Worm (Caenorhabditis elegans): ENCODE data around the gene cpna-1.

The cpna-1 gene

DNA sequence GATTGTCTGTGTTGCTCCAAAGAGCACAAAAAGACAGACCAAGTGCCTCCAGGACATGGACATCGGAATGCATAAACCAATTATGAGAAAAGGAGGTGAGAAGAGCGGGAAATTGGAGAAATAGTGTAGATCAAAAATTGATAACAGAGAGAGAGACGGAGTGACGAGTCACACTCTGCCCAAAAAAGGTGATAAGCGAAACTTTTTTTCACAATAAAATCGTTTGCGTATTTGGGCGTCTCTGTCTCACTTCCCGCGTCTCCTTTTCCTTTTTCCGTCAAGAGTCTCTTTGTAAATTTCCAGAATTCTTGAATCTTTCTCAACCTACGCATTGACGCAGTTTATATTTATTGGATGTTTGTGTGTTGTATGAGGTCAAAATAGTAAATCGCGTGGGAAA is 7.7 kb downstream of the cpna-1 start, which contains the start of gene mth-2 (continued):
- TF ChIP-seq lin-26 (GFP tag; IDR thresholded peaks at IDR 0.05), result no peak
- TF ChIP-seq nhr-80 (tag; optimal IDR thresholded peaks at IDR 0.05), result peak; percentile 94
- no peak for TF ChIP-seq ceh-27 (GFP tag; optimal IDR thresholded peaks at IDR 0.05)

DNA sequence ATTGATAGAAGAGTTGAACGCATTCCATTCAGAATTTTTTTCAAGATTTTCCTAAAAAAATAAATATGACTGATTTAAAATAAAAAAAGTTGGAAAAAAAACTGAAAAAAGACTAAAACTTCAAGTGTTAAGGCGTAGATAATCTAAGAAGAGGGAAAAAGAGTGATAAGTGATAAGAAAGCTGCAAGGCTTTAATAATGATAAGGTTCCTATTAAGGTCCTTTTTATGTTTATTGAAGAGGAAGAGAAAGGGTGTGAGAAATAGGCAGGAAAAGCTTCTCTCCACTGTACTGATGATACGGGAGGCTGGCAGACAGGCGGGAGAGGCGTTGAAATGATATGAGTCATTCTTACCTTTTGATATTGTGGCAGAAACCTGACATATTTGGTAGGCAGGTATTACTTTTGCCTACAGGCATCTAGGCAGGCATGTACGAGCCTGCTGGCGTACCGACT is 17.3 kb downstream of the cpna-1 start, which contains the start of gene mth-1:
mth-1 (minus strand) TSS at position 51 of the 456 bp plus-strand sequence.
- TF ChIP-seq nhr-80 (tag; optimal IDR thresholded peaks at IDR 0.05) (peak; percentile 46), hlh-26 (GFP tag; conservative IDR thresholded peaks at IDR 0.05) (no peak)

DNA sequence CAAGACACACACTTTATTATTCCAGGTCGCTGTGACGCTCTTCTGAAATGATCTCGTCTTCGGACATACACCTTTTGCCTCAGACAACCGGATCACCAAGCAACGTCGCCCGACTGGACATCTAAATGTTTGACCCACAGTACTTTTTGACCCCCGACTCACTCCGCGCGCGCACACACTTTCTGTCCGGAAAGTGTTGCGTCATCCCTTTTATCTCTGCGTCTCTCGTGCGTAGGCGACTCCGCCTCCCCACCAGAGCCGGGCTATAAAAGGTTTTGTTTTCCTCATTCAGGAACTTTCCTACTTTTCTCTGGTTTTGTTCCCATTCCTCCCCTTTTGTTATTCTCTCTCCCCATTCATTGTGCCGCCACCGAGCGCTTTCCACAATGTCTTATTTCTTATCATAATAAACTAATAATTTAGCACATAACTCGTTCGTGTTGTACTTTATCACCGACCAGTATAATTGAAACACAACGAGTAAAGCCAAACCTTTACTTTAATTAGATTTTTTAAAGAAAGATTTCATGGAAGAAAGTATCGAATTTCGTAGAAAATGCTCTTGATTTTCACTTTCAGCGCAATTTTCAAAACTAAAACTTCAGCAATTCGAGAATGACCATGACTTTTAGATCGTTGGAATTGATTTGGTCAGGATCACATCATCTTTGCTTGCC is 22.7 kb downstream of the cpna-1 start, which contains the start of gene F31D5.6:
F31D5.6 (plus strand) TSS at position 627 of the 677 bp plus-strand sequence.
- TF ChIP-seq let-526 (GFP tag; IDR thresholded peaks at IDR 0.05), result 0 out of 2 replicates have a peak, but pooled peaks have one; percentile 22
- peak; percentile 40; the same call in 1 of the 2 replicates for TF ChIP-seq madf-8 (GFP tag; conservative IDR thresholded peaks at IDR 0.05)
- peak; percentile 21; the same call in 1 of the 2 replicates for TF ChIP-seq dox-1 (GFP tag; IDR thresholded peaks at IDR 0.05)
- 0 out of 2 replicates have a peak, but pooled peaks have one; percentile 12 for TF ChIP-seq hmg-1.2 (GFP tag; IDR thresholded peaks at IDR 0.05)
- no peak for TF ChIP-seq cebp-2 (GFP tag; IDR thresholded peaks at IDR 0.05)
- TF ChIP-seq attf-3 (GFP tag; conservative IDR thresholded peaks at IDR 0.05), result no peak
- 0 out of 2 replicates have a peak, but pooled peaks have one; percentile 13 for TF ChIP-seq nfyb-1 (GFP tag; IDR thresholded peaks at IDR 0.05)
- no peak for TF ChIP-seq B0035.1 (tag; optimal IDR thresholded peaks at IDR 0.05)
- peak; percentile 81 for TF ChIP-seq madf-6 (GFP tag; IDR thresholded peaks at IDR 0.05)

DNA sequence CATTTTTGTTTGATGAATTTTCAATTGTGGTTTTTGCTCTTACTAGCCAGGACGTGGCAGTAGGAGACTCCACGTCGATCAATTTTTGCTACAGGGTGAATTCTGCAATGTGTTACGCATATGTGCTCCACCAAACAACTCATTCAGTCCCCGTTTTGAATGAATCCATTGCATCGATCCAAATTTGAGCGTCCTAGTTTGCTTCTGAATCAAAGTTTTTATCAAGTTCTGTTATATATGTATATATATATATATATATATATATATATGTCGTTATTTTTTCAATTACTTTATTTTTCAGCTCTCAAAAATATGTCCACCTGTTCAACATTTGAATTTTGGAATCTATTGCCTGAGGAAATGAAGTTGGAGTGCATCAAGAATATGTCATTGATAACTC is 24.6 kb downstream of the cpna-1 start, which contains the start of gene F31D5.7:
F31D5.7 (plus strand) TSS at position 301 of the 400 bp plus-strand sequence.
- TF ChIP-seq efl-1 (GFP tag; optimal IDR thresholded peaks at IDR 0.05) (no peak), ztf-3 (GFP tag; optimal IDR thresholded peaks at IDR 0.05) (no peak), mxl-1 (tag; optimal IDR thresholded peaks at IDR 0.05) (no peak), repo-1 (tag; optimal IDR thresholded peaks at IDR 0.05) (no peak), Y67H2A.10 (GFP tag; conservative IDR thresholded peaks at IDR 0.05) (no peak), ztf-6 (GFP tag; IDR thresholded peaks at IDR 0.05) (no peak), pha-4 (tag; optimal IDR thresholded peaks at IDR 0.05) (no peak), F22D6.2 (tag; optimal IDR thresholded peaks at IDR 0.05) (no peak)

DNA sequence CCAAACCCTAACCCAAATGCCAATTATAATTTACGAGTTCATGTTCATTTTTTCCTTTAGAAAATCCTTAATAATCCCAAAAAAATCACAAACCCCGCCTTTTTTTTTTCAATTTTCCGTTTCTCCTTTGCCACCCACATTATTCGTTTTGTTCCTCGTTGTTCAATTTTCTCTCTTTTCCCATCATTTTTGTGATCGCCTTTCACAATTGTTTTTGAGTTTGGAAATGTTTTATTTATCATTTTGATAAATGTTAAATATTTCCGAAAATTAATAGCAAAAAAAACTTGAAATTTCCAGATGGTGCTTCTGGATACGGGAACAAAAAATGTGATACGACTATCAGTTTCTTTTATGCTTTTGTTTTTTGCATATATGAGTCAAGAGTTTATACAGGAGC is 28.9 kb downstream of the cpna-1 start, which contains the start of gene F31D5.2:
F31D5.2 (plus strand) TSS at position 301 of the 400 bp plus-strand sequence.
- TF ChIP-seq lir-1 (GFP tag; conservative IDR thresholded peaks at IDR 0.05) (no peak), snpc-1.3 (tag; optimal IDR thresholded peaks at IDR 0.05; ENCODE audit: insufficient read depth) (no peak), ceh-91 (GFP tag; IDR thresholded peaks at IDR 0.05) (no peak), dpl-1 (GFP tag; optimal IDR thresholded peaks at IDR 0.05) (no peak), C06A6.2 (GFP tag; conservative IDR thresholded peaks at IDR 0.05) (no peak), sea-2 (GFP tag; IDR thresholded peaks at IDR 0.05) (no peak), rcor-1 (GFP tag; IDR thresholded peaks at IDR 0.05) (no peak), cebp-1 (GFP tag; IDR thresholded peaks at IDR 0.05) (no peak), cebp-1 (tag; optimal IDR thresholded peaks at IDR 0.05) (no peak), zfh-2 (GFP tag; conservative IDR thresholded peaks at IDR 0.05) (no peak), madf-10 (tag; optimal IDR thresholded peaks at IDR 0.05) (no peak), lin-54 (GFP tag; optimal IDR thresholded peaks at IDR 0.05) (no peak), snpc-3.4 (tag; optimal IDR thresholded peaks at IDR 0.05) (no peak), tlf-1 (GFP tag; optimal IDR thresholded peaks at IDR 0.05) (no peak)

Data from whole organism, young adult.